Fruit fly (Drosophila melanogaster): ENCODE data around the gene Gr66a.

dm6 chr3L:8314788-8315140, 8.0 kb upstream of the Gr66a start:
- TF ChIP-seq emc (GFP tag; optimal IDR thresholded peaks at IDR 0.05), result no peak
- TF ChIP-seq h (optimal IDR thresholded peaks at IDR 0.05), result no peak
- TF ChIP-seq psq (GFP tag; optimal IDR thresholded peaks at IDR 0.05), result no peak
